Worm (Caenorhabditis elegans): Measurements from ENCODE around the gene pal-1.

DNA sequence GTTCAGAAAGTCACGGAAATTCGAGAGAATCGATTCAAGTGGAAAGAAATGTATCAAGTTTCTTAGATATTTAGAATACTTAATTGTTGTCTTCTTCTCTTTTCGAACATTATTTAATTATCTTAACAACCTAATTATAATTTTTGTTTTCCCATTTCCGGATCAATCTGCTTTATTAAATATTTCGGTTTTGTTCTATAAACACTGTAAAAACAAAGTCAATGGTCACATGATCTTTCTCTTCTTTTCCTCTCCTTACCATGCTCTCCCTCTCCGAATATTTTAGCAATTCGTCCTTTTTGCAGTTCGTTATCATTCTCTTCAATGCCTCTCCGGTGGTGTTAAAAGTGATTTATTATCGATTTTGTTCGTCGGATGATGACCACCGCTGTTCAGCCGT lies 12.8 kb downstream of the pal-1 start, which contains the start of gene tag-325:
- TF ChIP-seq cog-1 (tag; optimal IDR thresholded peaks at IDR 0.05) (no peak), klf-2 (GFP tag; conservative IDR thresholded peaks at IDR 0.05) (no peak), flt-1 (GFP tag; IDR thresholded peaks at IDR 0.05) (no peak), ref-1 (GFP tag; conservative IDR thresholded peaks at IDR 0.05) (no peak)

All from whole organism, midembryonic.